Worm (Caenorhabditis elegans): Measurements from ENCODE around the gene Y69A2AR.46.
A peak's percentile ranks its signal among the peaks of the same experiment; 100 is the strongest.

Y69A2AR.46 gene

DNA sequence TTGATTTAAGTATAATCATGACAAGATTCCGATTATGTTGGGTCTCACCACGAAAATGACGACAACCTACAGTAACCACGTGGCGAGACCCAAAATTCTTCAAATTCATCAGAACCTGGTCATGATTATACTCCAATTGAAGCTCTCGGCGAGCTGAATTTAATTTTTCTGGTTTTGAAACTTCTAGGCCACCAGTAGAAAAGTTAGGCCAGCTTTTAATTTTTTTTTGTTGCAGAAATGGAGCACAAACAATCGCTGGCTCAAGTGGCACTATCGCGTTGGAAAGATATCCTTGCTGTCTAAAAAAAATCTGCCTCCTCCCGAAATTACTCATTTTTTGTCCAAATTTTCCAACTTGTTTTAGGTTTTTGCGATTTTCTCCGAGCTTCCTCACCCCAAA is 45.1 kb downstream of the Y69A2AR.46 start:
- TF ChIP-seq nhr-12 (tag; optimal IDR thresholded peaks at IDR 0.05) (no peak), alr-1 (tag; optimal IDR thresholded peaks at IDR 0.05) (no peak), mdl-1 (tag; optimal IDR thresholded peaks at IDR 0.05) (no peak), elt-1 (tag; optimal IDR thresholded peaks at IDR 0.05) (no peak), ceh-16 (tag; optimal IDR thresholded peaks at IDR 0.05) (no peak), ztf-11 (tag; optimal IDR thresholded peaks at IDR 0.05) (no peak), egl-27 (tag; optimal IDR thresholded peaks at IDR 0.05) (no peak), sma-3 (GFP tag; optimal IDR thresholded peaks at IDR 0.05) (no peak), peb-1 (tag; optimal IDR thresholded peaks at IDR 0.05) (no peak), nhr-129 (tag; optimal IDR thresholded peaks at IDR 0.05) (no peak), ztf-4 (tag; optimal IDR thresholded peaks at IDR 0.05) (no peak), lin-11 (tag; optimal IDR thresholded peaks at IDR 0.05) (no peak), F13H6.1 (tag; optimal IDR thresholded peaks at IDR 0.05) (no peak), nhr-23 (tag; optimal IDR thresholded peaks at IDR 0.05) (no peak)

DNA sequence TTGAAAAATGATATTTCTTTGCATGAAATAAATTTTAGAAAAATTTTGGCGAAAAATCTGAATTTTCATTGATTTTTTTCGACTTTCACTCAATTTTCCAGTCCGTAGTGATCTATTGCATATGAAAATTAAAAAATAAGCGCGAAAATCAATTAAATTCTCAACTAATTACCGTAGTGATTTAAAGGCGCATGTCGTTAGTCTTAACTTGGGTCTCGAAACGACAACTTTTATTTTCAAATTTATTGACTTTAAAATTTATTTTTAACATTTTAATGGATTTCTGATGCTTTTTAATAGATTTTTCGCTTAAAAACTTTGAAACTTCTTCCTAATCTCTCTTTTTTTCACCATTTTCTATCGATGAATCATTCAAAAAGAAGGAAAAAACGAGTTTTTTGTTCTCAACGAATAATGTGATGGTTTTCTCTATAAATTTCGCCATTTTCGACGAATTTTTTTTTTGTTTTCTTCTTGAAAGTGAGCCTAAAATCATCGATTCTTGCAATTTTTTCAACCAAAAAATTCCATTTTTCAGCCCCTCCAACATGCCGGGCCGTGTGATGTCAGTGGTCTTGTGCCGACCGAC is 46.1 kb downstream of the Y69A2AR.46 start, which contains the start of gene vamp-7:
TSS of gene vamp-7 (plus strand) at position 539 of the 589 bp plus-strand sequence.
- peak; percentile 3 for TF ChIP-seq crh-2 (tag; optimal IDR thresholded peaks at IDR 0.05)
- peak; percentile 2 for TF ChIP-seq nhr-21 (tag; optimal IDR thresholded peaks at IDR 0.05)
- no peak for TF ChIP-seq nhr-77 (tag; optimal IDR thresholded peaks at IDR 0.05)
- no peak for TF ChIP-seq aly-2 (tag; optimal IDR thresholded peaks at IDR 0.05)
- peak; percentile 18 for TF ChIP-seq blmp-1 (tag; optimal IDR thresholded peaks at IDR 0.05; ENCODE audit: insufficient read depth)
- TF ChIP-seq nhr-25 (tag; optimal IDR thresholded peaks at IDR 0.05): peak; percentile 42
- no peak for TF ChIP-seq R02D3.7 (tag; optimal IDR thresholded peaks at IDR 0.05)

DNA sequence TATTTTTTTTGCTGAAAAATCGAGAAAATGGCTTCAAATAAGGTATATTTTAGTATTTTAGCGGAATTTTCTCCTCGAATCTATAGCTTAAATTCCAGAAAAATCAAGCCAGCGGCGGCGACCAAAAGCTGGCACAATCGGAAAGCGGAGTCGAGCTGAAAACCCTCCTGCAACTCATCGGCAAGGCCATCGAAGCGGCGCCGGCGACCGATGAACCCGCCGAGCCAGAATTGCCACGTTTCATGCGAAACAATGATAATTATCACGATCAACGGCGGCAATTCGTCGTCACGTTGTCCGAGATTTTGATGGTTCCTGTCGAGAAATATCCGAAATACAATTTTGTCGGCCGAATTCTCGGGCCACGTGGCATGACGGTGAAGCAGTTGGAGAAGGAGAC is 49.0 kb downstream of the Y69A2AR.46 start, which contains the start of gene Y69A2AR.32:
TSS of gene Y69A2AR.32 (plus strand) at position 28 of the 400 bp plus-strand sequence.
- no peak for TF ChIP-seq nhr-11 (tag; optimal IDR thresholded peaks at IDR 0.05)
- TF ChIP-seq peb-1 (tag; optimal IDR thresholded peaks at IDR 0.05): no peak

DNA sequence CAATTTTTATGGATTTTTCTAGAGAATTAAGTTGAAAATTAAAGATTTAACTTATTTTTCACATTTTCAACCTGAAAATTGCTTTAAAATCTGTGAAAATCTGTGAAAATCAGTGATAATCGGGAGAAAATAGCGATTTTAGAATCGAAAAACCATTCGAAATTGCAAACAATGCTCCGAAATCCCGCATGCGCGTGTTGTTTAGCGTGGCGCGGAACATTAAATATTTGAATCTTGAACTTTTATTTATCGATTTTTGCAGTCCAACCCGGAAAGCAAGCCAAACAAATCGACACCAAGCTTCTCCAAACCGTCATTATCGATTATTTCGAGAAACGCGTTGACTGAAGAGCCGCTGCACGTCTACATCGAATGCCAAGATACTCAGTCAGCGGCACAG is 49.5 kb downstream of the Y69A2AR.46 start:
- no peak for TF ChIP-seq blmp-1 (tag; optimal IDR thresholded peaks at IDR 0.05; ENCODE audit: insufficient read depth)
- no peak for TF ChIP-seq aly-2 (tag; optimal IDR thresholded peaks at IDR 0.05)
- no peak for TF ChIP-seq dmd-4 (tag; optimal IDR thresholded peaks at IDR 0.05)
- no peak for TF ChIP-seq F13H6.1 (tag; optimal IDR thresholded peaks at IDR 0.05)
- TF ChIP-seq lin-39 (tag; optimal IDR thresholded peaks at IDR 0.05): no peak
- no peak for TF ChIP-seq mab-5 (tag; optimal IDR thresholded peaks at IDR 0.05)
- no peak for TF ChIP-seq lsy-2 (tag; optimal IDR thresholded peaks at IDR 0.05)
- no peak for TF ChIP-seq nhr-11 (tag; optimal IDR thresholded peaks at IDR 0.05)
- TF ChIP-seq ztf-4 (tag; optimal IDR thresholded peaks at IDR 0.05): no peak
- TF ChIP-seq nhr-237 (tag; optimal IDR thresholded peaks at IDR 0.05): no peak
- no peak for TF ChIP-seq Y55F3AM.14 (GFP tag; optimal IDR thresholded peaks at IDR 0.05)
- no peak for TF ChIP-seq unc-62 (GFP tag; optimal IDR thresholded peaks at IDR 0.05)
- no peak for TF ChIP-seq nhr-23 (tag; optimal IDR thresholded peaks at IDR 0.05)
- no peak for TF ChIP-seq unc-39 (tag; optimal IDR thresholded peaks at IDR 0.05)

Data from whole organism, L2 larva.